Fruit fly (Drosophila melanogaster) whole organism, wandering third instar larva: ENCODE results near the gene CG8578.

Experiments used
- Abd-B ChIP-seq: fragments of >200 bp; optimal IDR thresholded peaks from 2 replicates; lab custom pipeline; 2017; ENCODE audit warnings: missing biosample characterization, missing genetic modification characterization
- CG9705 ChIP-seq: fragments of 200-800 bp; sonication (Bioruptor generic); optimal IDR thresholded peaks from 2 replicates; lab custom pipeline; 2018; ENCODE audit warnings: missing biosample characterization, mild to moderate bottlenecking, missing genetic modification characterization
- Dfd ChIP-seq: fragments of >200 bp; optimal IDR thresholded peaks from 2 replicates; lab custom pipeline; 2017; ENCODE audit warnings: missing biosample characterization, missing genetic modification characterization
- Jra ChIP-seq: sonication (Bioruptor generic); optimal IDR thresholded peaks from 2 replicates; lab custom pipeline; 2016; ENCODE audit warnings: missing biosample characterization, missing genetic modification characterization
- N ChIP-seq: fragments of >200 bp; optimal IDR thresholded peaks from 2 replicates; lab custom pipeline; 2018; ENCODE audit warnings: missing biosample characterization, missing external identifiers, missing genetic modification characterization
- Rel ChIP-seq, 2 experiments: fragments of 200-800 bp; sonication (Bioruptor generic) in 1 of 2; optimal IDR thresholded peaks; 2 replicates in 1 of 2; 3 replicates in 1 of 2; lab custom pipeline; 2016 to 2019; ENCODE audit warnings: mild to moderate bottlenecking in 2 of 2, missing biosample characterization in 2 of 2, missing genetic modification characterization in 2 of 2, moderate library complexity in 1 of 2
- Vsx2 ChIP-seq: fragments of 200-300, 225-300 bp; sonication (Bioruptor generic); optimal IDR thresholded peaks from 2 replicates; lab custom pipeline; 2018; ENCODE audit warnings: missing biosample characterization, missing genetic modification characterization; ENCODE audit not compliant: partially characterized antibody
- br ChIP-seq: fragments of 200-800 bp; sonication (Bioruptor generic); optimal IDR thresholded peaks from 2 replicates; lab custom pipeline; 2016; ENCODE audit warnings: missing biosample characterization, missing genetic modification characterization
- brk ChIP-seq: fragments of 200-800 bp; sonication (Bioruptor generic); optimal IDR thresholded peaks from 2 replicates; lab custom pipeline; 2016; ENCODE audit warnings: missing biosample characterization, mild to moderate bottlenecking, missing genetic modification characterization
- dl ChIP-seq, 2 experiments: fragments of 175-275, 200-275 bp in 1 of 2; fragments of 200-275 bp in 1 of 2; sonication (Bioruptor generic); optimal IDR thresholded peaks; lab custom pipeline; 2018; ENCODE audit warnings: mild to moderate bottlenecking in 2 of 2, missing biosample characterization in 2 of 2, missing genetic modification characterization in 2 of 2, moderate library complexity in 2 of 2; ENCODE audit not compliant: partially characterized antibody in 2 of 2, insufficient read depth in 1 of 2
- ey ChIP-seq: fragments of 200-800 bp; sonication (Bioruptor generic); optimal IDR thresholded peaks from 2 replicates; lab custom pipeline; 2016; ENCODE audit warnings: missing biosample characterization, missing genetic modification characterization
- foxo ChIP-seq, 2 experiments: fragments of 200-800 bp; sonication (Bioruptor generic); optimal IDR thresholded peaks; 2 replicates in 1 of 2; 3 replicates in 1 of 2; lab custom pipeline; 2016 to 2017; ENCODE audit warnings: missing biosample characterization in 2 of 2, missing genetic modification characterization in 2 of 2
- fru ChIP-seq: fragments of 200-800 bp; sonication (Bioruptor generic); optimal IDR thresholded peaks from 3 replicates; lab custom pipeline; 2016; ENCODE audit warnings: missing biosample characterization, mild to moderate bottlenecking, missing genetic modification characterization
- psq ChIP-seq: fragments of 200-800 bp; sonication (Bioruptor generic); optimal IDR thresholded peaks from 3 replicates; lab custom pipeline; 2017; ENCODE audit warnings: missing biosample characterization, mild to moderate bottlenecking, missing genetic modification characterization, moderate library complexity
- tai ChIP-seq: sonication (Bioruptor generic); optimal IDR thresholded peaks from 2 replicates; lab custom pipeline; 2016; ENCODE audit warnings: missing biosample characterization, missing genetic modification characterization
- usp ChIP-seq: fragments of >200 bp; optimal IDR thresholded peaks from 2 replicates; lab custom pipeline; 2017; ENCODE audit warnings: missing biosample characterization, missing genetic modification characterization

The CG8578 gene

dm6 chrX:15893732-15894264 is 49.5 kb downstream of the CG8578 start:
- TF ChIP-seq tai (GFP tag; lab: Kevin White, UChicago) (no peak), dl (GFP tag; optimal IDR thresholded peaks at IDR 0.05; lab: Kevin White, UChicago; ENCODE audit: insufficient read depth in 1 of 2, partially characterized antibody in 2 of 2) (no peak), N (GFP tag; lab: Kevin White, UChicago) (no peak), fru (GFP tag; lab: Kevin White, UChicago) (no peak), br (GFP tag; lab: Kevin White, UChicago) (no peak), brk (GFP tag; lab: Kevin White, UChicago) (no peak), usp (GFP tag; lab: Kevin White, UChicago) (no peak), foxo (GFP tag; optimal IDR thresholded peaks at IDR 0.05; lab: Kevin White, UChicago) (no peak), Vsx2 (GFP tag; lab: Kevin White, UChicago) (no peak), ey (no peak), Jra (GFP tag; lab: Kevin White, UChicago) (no peak), Abd-B (GFP tag; lab: Kevin White, UChicago) (no peak), Rel (GFP tag; optimal IDR thresholded peaks at IDR 0.05; lab: Kevin White, UChicago) (no peak), Rel (tag; optimal IDR thresholded peaks at IDR 0.05; lab: Kevin White, UChicago) (no peak), Dfd (GFP tag; lab: Kevin White, UChicago) (no peak), CG9705 (GFP tag; lab: Kevin White, UChicago) (no peak), psq (GFP tag; lab: Kevin White, UChicago) (no peak)
- TF ChIP-seq, all 38 proteins: peak for 0
